Worm (Caenorhabditis elegans) whole organism, L2 larva: ENCODE results near the gene F01D5.5.

Experiments used
- F13H6.1 ChIP-seq: sonication (generic microtip); optimal IDR thresholded peaks from 2 replicates; lab custom pipeline; 2016; ENCODE audit warnings: missing genetic modification characterization, missing compliant biosample characterization
- R02D3.7 ChIP-seq: fragments of 150-350 bp; optimal IDR thresholded peaks from 2 replicates; lab custom pipeline; 2014; ENCODE audit warnings: missing biosample characterization, missing genetic modification characterization
- ZK546.5 ChIP-seq: sonication (generic microtip); optimal IDR thresholded peaks from 2 replicates; lab custom pipeline; 2017; ENCODE audit warnings: missing biosample characterization, missing genetic modification characterization
- alr-1 ChIP-seq: fragments of 150-350 bp; optimal IDR thresholded peaks from 2 replicates; lab custom pipeline; 2014; ENCODE audit warnings: missing biosample characterization, missing genetic modification characterization
- aly-2 ChIP-seq: fragments of 150-350 bp; optimal IDR thresholded peaks from 2 replicates; lab custom pipeline; 2014; ENCODE audit warnings: missing biosample characterization, missing genetic modification characterization
- blmp-1 ChIP-seq: sonication (generic microtip); optimal IDR thresholded peaks from 2 replicates; lab custom pipeline; 2017; ENCODE audit warnings: missing genetic modification characterization, mild to moderate bottlenecking, missing compliant biosample characterization, antibody characterized with exemption, moderate library complexity; ENCODE audit not compliant: insufficient read depth
- ceh-82 ChIP-seq: fragments of 150-350 bp; optimal IDR thresholded peaks from 2 replicates; lab custom pipeline; 2014; ENCODE audit warnings: missing biosample characterization, missing genetic modification characterization
- crh-2 ChIP-seq: sonication (generic microtip); optimal IDR thresholded peaks from 2 replicates; lab custom pipeline; 2017; ENCODE audit warnings: missing biosample characterization, missing genetic modification characterization
- egl-27 ChIP-seq: sonication (generic microtip); optimal IDR thresholded peaks from 3 replicates; lab custom pipeline; 2017; ENCODE audit warnings: missing biosample characterization, missing genetic modification reagents, missing genetic modification characterization
- elt-1 ChIP-seq: fragments of 150-350 bp; optimal IDR thresholded peaks from 2 replicates; lab custom pipeline; 2014; ENCODE audit warnings: missing biosample characterization, missing genetic modification characterization
- elt-3 ChIP-seq: sonication (generic microtip); optimal IDR thresholded peaks from 2 replicates; lab custom pipeline; 2017; ENCODE audit warnings: missing biosample characterization, missing genetic modification characterization
- fos-1 ChIP-seq: fragments of 150-350 bp; optimal IDR thresholded peaks from 2 replicates; lab custom pipeline; 2014; ENCODE audit warnings: missing biosample characterization, missing genetic modification characterization
- gmeb-1 ChIP-seq: fragments of 150-350 bp; optimal IDR thresholded peaks from 2 replicates; lab custom pipeline; 2014; ENCODE audit warnings: missing biosample characterization, missing genetic modification characterization
- lin-13 ChIP-seq: fragments of 150-350 bp; optimal IDR thresholded peaks from 2 replicates; lab custom pipeline; 2014; ENCODE audit warnings: missing biosample characterization, missing genetic modification reagents, missing genetic modification characterization
- lin-39 ChIP-seq: fragments of 150-350 bp; optimal IDR thresholded peaks from 2 replicates; lab custom pipeline; 2014; ENCODE audit warnings: missing biosample characterization, missing genetic modification reagents, missing genetic modification characterization
- lsy-2 ChIP-seq, 2 experiments: fragments of 150-350 bp in 1 of 2; sonication (generic microtip) in 1 of 2; optimal IDR thresholded peaks; 2 replicates each; lab custom pipeline; 2014 to 2017; ENCODE audit warnings: missing biosample characterization in 2 of 2, missing genetic modification characterization in 2 of 2
- mab-5 ChIP-seq: fragments of 150-350 bp; optimal IDR thresholded peaks from 2 replicates; lab custom pipeline; 2014; ENCODE audit warnings: missing biosample characterization, missing genetic modification characterization
- mbf-1 ChIP-seq: sonication (generic microtip); optimal IDR thresholded peaks from 2 replicates; lab custom pipeline; 2017; ENCODE audit warnings: missing biosample characterization, missing genetic modification characterization
- mdl-1 ChIP-seq, 2 experiments: fragments of 150-350 bp in 1 of 2; sonication (generic microtip) in 1 of 2; optimal IDR thresholded peaks; 2 replicates each; lab custom pipeline; 2017; ENCODE audit warnings: missing biosample characterization in 2 of 2, missing genetic modification characterization in 2 of 2
- nhr-10 ChIP-seq: sonication (generic microtip); optimal IDR thresholded peaks from 2 replicates; lab custom pipeline; 2017; ENCODE audit warnings: missing biosample characterization, missing genetic modification characterization
- nhr-11 ChIP-seq: fragments of 150-350 bp; optimal IDR thresholded peaks from 2 replicates; lab custom pipeline; 2014; ENCODE audit warnings: missing biosample characterization, missing genetic modification characterization
- nhr-21 ChIP-seq: fragments of 150-350 bp; optimal IDR thresholded peaks from 2 replicates; lab custom pipeline; 2014; ENCODE audit warnings: missing biosample characterization, missing genetic modification characterization
- nhr-23 ChIP-seq: fragments of 150-350 bp; optimal IDR thresholded peaks from 2 replicates; lab custom pipeline; 2014; ENCODE audit warnings: missing biosample characterization, missing genetic modification reagents, missing genetic modification characterization
- nhr-25 ChIP-seq: fragments of 150-350 bp; sonication (generic microtip); optimal IDR thresholded peaks from 3 replicates; lab custom pipeline; 2014; ENCODE audit warnings: missing biosample characterization, missing genetic modification characterization
- nhr-6 ChIP-seq: fragments of 150-350 bp; optimal IDR thresholded peaks from 2 replicates; lab custom pipeline; 2014; ENCODE audit warnings: missing biosample characterization, missing genetic modification characterization
- nhr-77 ChIP-seq: fragments of 150-350 bp; optimal IDR thresholded peaks from 2 replicates; lab custom pipeline; 2014; ENCODE audit warnings: missing biosample characterization, missing genetic modification characterization
- peb-1 ChIP-seq: fragments of 150-350 bp; optimal IDR thresholded peaks from 2 replicates; lab custom pipeline; 2014; ENCODE audit warnings: missing biosample characterization, missing genetic modification characterization
- sem-4 ChIP-seq: fragments of 150-350 bp; optimal IDR thresholded peaks from 2 replicates; lab custom pipeline; 2014; ENCODE audit warnings: missing biosample characterization, missing genetic modification reagents, missing genetic modification characterization
- skn-1 ChIP-seq: sonication (generic microtip); optimal IDR thresholded peaks from 2 replicates; lab custom pipeline; 2017; ENCODE audit warnings: missing biosample characterization, missing genetic modification characterization
- sma-3 ChIP-seq: sonication (generic microtip); optimal IDR thresholded peaks from 2 replicates; lab custom pipeline; 2016; ENCODE audit warnings: missing genetic modification reagents, missing genetic modification characterization, missing compliant biosample characterization
- snpc-4 ChIP-seq: fragments of 150-350 bp; optimal IDR thresholded peaks from 2 replicates; lab custom pipeline; 2014; ENCODE audit warnings: missing biosample characterization, missing genetic modification characterization
- unc-55 ChIP-seq: fragments of 150-350 bp; sonication (generic microtip); optimal IDR thresholded peaks from 3 replicates; lab custom pipeline; 2014; ENCODE audit warnings: missing biosample characterization, missing genetic modification reagents, missing genetic modification characterization
- zag-1 ChIP-seq: fragments of 150-350 bp; optimal IDR thresholded peaks from 2 replicates; lab custom pipeline; 2014; ENCODE audit warnings: missing biosample characterization, missing genetic modification characterization
- ztf-1 ChIP-seq: fragments of 200-800 bp; sonication (Bioruptor generic); conservative IDR thresholded peaks from 2 replicates; pipeline ENCODE4 v1.3.6; 2022; ENCODE audit warnings: missing genetic modification characterization, missing compliant biosample characterization
- ztf-11 ChIP-seq: sonication (generic microtip); optimal IDR thresholded peaks from 2 replicates; lab custom pipeline; 2017; ENCODE audit warnings: missing biosample characterization, missing genetic modification characterization
- ztf-4 ChIP-seq: fragments of 150-350 bp; optimal IDR thresholded peaks from 2 replicates; lab custom pipeline; 2014; ENCODE audit warnings: missing biosample characterization, missing genetic modification characterization

Gene F01D5.5

DNA sequence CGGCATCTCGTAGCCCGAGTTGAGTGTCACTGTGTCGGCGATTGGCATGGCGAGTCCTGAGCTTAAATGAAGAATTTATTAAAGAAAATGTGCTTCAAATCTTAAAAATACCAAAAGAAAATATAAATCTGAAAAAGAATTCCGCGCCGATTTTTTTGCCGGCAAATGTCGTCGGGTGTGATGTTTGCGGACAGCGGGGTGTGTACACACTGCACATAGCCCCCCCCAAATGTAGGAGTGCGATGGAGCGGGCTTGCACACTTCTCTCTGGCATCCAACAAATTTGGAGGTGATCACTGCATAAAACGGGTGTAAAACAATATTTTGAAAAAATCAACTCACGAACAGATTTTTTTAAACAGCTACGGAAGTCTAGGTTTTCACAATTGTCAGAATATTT lies 25.9 kb downstream of the F01D5.5 start, which contains the start of gene Y39G8B.2 (continued):
- TF ChIP-seq ZK546.5 (tag; lab: Kevin White, UChicago): peak; percentile 15
- TF ChIP-seq lsy-2 (tag; optimal IDR thresholded peaks at IDR 0.05; lab: Kevin White, UChicago): peak; percentile 77 to 92
- peak; percentile 86 for TF ChIP-seq nhr-25 (tag; lab: Kevin White, UChicago)
- no peak for TF ChIP-seq nhr-10 (tag; lab: Kevin White, UChicago)
- peak; percentile 31 for TF ChIP-seq zag-1 (tag; lab: Kevin White, UChicago)
- TF ChIP-seq nhr-6 (tag; lab: Kevin White, UChicago): no peak
- TF ChIP-seq peb-1 (tag; lab: Kevin White, UChicago): no peak
- no peak for TF ChIP-seq mdl-1 (tag; optimal IDR thresholded peaks at IDR 0.05; lab: Kevin White, UChicago)
- TF ChIP-seq fos-1 (tag; lab: Kevin White, UChicago): peak; percentile 65
- peak; percentile 90 for TF ChIP-seq lin-13
- TF ChIP-seq snpc-4 (tag; lab: Kevin White, UChicago): peak; percentile 84
- peak; percentile 5 for TF ChIP-seq skn-1 (tag; lab: Kevin White, UChicago)
- peak; percentile 55 for TF ChIP-seq blmp-1 (tag; lab: Kevin White, UChicago)
- TF ChIP-seq ztf-11 (tag; lab: Kevin White, UChicago): no peak
- TF ChIP-seq unc-55 (GFP tag; lab: Kevin White, UChicago): peak; percentile 93
- peak; percentile 78 for TF ChIP-seq F13H6.1 (tag; lab: Kevin White, UChicago)
- TF ChIP-seq sma-3 (GFP tag; lab: Kevin White, UChicago): peak; percentile 74
- TF ChIP-seq nhr-11: no peak
- peak; percentile 59 for TF ChIP-seq mab-5 (tag; lab: Kevin White, UChicago)
- peak; percentile 81 for TF ChIP-seq gmeb-1 (tag; lab: Kevin White, UChicago)
- no peak for TF ChIP-seq mbf-1

DNA sequence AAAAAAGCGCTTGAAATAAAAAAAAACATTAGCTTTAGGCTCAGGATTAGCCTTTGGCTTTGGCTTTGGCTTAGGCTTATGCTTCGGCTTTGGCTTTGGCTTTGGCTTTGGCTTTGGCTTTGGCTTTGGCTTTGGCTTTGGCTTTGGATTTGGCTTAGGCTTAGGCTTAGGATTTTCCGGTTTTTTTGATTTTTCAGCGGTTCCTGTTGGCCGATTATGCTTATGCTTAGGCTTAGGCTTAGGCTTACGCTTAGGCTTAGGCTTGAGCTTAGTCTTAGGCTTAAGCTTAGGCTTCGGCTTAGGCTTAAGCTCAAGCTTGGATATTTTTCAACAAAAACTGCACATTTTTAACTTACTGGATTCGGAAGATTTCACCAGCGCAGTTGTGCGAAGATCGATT lies 28.0 kb downstream of the F01D5.5 start:
- no peak for TF ChIP-seq elt-3
- no peak for TF ChIP-seq lin-39 (tag; lab: Kevin White, UChicago)

DNA sequence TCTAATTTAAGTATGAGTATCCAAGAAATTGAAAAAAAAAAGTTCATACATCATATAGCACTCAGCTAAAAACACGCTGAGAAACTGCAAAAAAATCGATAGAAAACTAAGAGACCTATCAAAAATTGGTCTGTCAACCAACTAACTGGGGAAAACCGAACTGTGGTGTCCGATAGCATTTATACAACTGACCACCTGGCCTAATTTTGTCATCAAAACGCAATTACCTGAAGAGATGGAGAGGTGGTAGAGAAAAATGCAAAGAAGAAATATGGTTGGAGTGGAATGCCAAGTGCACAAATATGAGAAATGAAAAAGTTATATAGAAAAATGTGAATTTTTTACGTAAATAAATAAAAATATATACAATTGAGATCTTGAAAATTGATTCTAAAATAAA lies 28.6 kb downstream of the F01D5.5 start, which contains the start of gene Y39G8B.1:
Y39G8B.1 (minus strand) TSS at position 299 of the 400 bp plus-strand sequence.
- TF ChIP-seq mdl-1 (tag; optimal IDR thresholded peaks at IDR 0.05; lab: Kevin White, UChicago): no peak
- TF ChIP-seq lsy-2 (tag; optimal IDR thresholded peaks at IDR 0.05; lab: Kevin White, UChicago): peak in 1 of 2 experiments; percentile 24
- TF ChIP-seq nhr-77 (tag; lab: Kevin White, UChicago): no peak
- no peak for TF ChIP-seq mab-5 (tag; lab: Kevin White, UChicago)
- TF ChIP-seq skn-1 (tag; lab: Kevin White, UChicago): peak; percentile 34
- no peak for TF ChIP-seq ztf-4
- peak; percentile 45 for TF ChIP-seq fos-1 (tag; lab: Kevin White, UChicago)
- TF ChIP-seq snpc-4 (tag; lab: Kevin White, UChicago): no peak
- TF ChIP-seq ZK546.5 (tag; lab: Kevin White, UChicago): no peak
- TF ChIP-seq crh-2: no peak
- TF ChIP-seq elt-3: no peak
- no peak for TF ChIP-seq nhr-11
- no peak for TF ChIP-seq nhr-21 (tag; lab: Kevin White, UChicago)
- TF ChIP-seq zag-1 (tag; lab: Kevin White, UChicago): no peak
- no peak for TF ChIP-seq nhr-10 (tag; lab: Kevin White, UChicago)
- peak; percentile 3 for TF ChIP-seq gmeb-1 (tag; lab: Kevin White, UChicago)
- TF ChIP-seq R02D3.7 (tag; lab: Kevin White, UChicago): no peak
- TF ChIP-seq ceh-82: no peak
- TF ChIP-seq elt-1 (tag; lab: Kevin White, UChicago): no peak
- TF ChIP-seq alr-1 (tag; lab: Kevin White, UChicago): no peak
- no peak for TF ChIP-seq aly-2 (tag; lab: Kevin White, UChicago)
- no peak for TF ChIP-seq sem-4 (tag; lab: Kevin White, UChicago)
- no peak for TF ChIP-seq sma-3 (GFP tag; lab: Kevin White, UChicago)

- no peak for TF ChIP-seq ztf-1 (GFP tag; lab: Robert Waterston, UW)
- no peak for TF ChIP-seq nhr-10 (tag; lab: Kevin White, UChicago)
- TF ChIP-seq nhr-23 (tag; lab: Kevin White, UChicago): no peak
- TF ChIP-seq alr-1 (tag; lab: Kevin White, UChicago): no peak
- TF ChIP-seq egl-27 (tag; lab: Kevin White, UChicago): no peak
- no peak for TF ChIP-seq sma-3 (GFP tag; lab: Kevin White, UChicago)
These were observed 29.9 kb downstream of the F01D5.5 start for ce11 chrII:13972199-13972598.
